Fruit fly (Drosophila melanogaster): ENCODE results near the gene CG10565.

CG10565 gene

DNA sequence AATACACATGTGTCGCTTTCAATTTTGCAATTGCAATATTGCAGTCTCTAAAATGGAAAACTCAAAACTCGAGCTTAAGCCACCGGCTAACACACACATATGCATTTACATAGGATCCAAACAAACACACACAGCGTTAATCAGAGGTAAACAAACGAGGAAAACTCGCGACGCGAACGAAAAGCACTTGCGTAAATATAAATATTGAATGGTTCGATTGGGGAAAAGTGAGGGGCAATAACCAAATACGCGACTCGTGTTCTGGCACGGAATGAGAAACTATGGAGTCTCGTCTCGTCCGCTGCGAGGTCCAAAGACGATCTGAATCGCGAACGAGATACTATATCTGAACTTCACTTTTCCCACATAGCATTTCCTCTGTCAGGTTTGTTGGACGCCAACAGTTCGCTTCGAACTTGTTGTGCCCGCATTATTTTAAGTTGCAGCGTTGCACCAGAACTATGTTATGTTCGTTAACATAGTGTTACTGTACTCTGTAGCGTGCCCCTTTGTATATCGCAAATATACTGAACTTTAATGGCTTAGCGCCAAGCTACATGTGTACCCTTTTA, 5.2 kb downstream of the CG10565 start, which contains the start of gene ko (continued):
- TF ChIP-seq Sry-δ (GFP tag; optimal IDR thresholded peaks at IDR 0.05) (no peak), tx (GFP tag; optimal IDR thresholded peaks at IDR 0.05) (no peak), CG17612 (GFP tag; IDR thresholded peaks at IDR 0.05) (no peak), Ssrp (tag; optimal IDR thresholded peaks at IDR 0.05) (no peak), CG4820 (GFP tag; optimal IDR thresholded peaks at IDR 0.05) (no peak), pzg (GFP tag; optimal IDR thresholded peaks at IDR 0.05) (no peak), MBD-R2 (GFP tag; IDR thresholded peaks at IDR 0.05) (no peak), unpg (GFP tag; optimal IDR thresholded peaks at IDR 0.05) (peak; percentile 57), sna (GFP tag; IDR thresholded peaks at IDR 0.05; ENCODE audit: partially characterized antibody) (no peak), CG8359 (GFP tag; optimal IDR thresholded peaks at IDR 0.05; ENCODE audit: borderline replicate concordance) (no peak), fd3F (GFP tag; optimal IDR thresholded peaks at IDR 0.05) (no peak), CG9797 (GFP tag; optimal IDR thresholded peaks at IDR 0.05) (no peak), CG12769 (tag; optimal IDR thresholded peaks at IDR 0.05) (peak; percentile 27), CG7372 (GFP tag; IDR thresholded peaks at IDR 0.05) (no peak), Sin3A (optimal IDR thresholded peaks at IDR 0.05) (no peak), CG2712 (tag; optimal IDR thresholded peaks at IDR 0.05) (peak; percentile 37), CG16815 (GFP tag; optimal IDR thresholded peaks at IDR 0.05) (no peak), Bgb (GFP tag; IDR thresholded peaks at IDR 0.05; ENCODE audit: partially characterized antibody) (no peak), Ets97D (GFP tag; optimal IDR thresholded peaks at IDR 0.05) (no peak), Drgx (GFP tag; IDR thresholded peaks at IDR 0.05) (no peak), CG32772 (GFP tag; IDR thresholded peaks at IDR 0.05) (no peak), CG4282 (GFP tag; optimal IDR thresholded peaks at IDR 0.05) (no peak), CG2875 (GFP tag; optimal IDR thresholded peaks at IDR 0.05) (peak; percentile 76), Aef1 (GFP tag; IDR thresholded peaks at IDR 0.05) (no peak), ap (GFP tag; IDR thresholded peaks at IDR 0.05) (no peak), C15 (GFP tag; IDR thresholded peaks at IDR 0.05) (no peak), CG17568 (GFP tag; optimal IDR thresholded peaks at IDR 0.05) (no peak), Fer2 (tag; optimal IDR thresholded peaks at IDR 0.05) (no peak), CG15601 (tag; optimal IDR thresholded peaks at IDR 0.05) (peak; percentile 77), Taf1 (GFP tag; IDR thresholded peaks at IDR 0.05) (no peak), Atf-2 (GFP tag; optimal IDR thresholded peaks at IDR 0.05) (no peak), cato (GFP tag; optimal IDR thresholded peaks at IDR 0.05; ENCODE audit: borderline replicate concordance) (no peak), cg (GFP tag; optimal IDR thresholded peaks at IDR 0.05) (peak; percentile 55), sens (GFP tag) (peak; percentile 93), ken (GFP tag; IDR thresholded peaks at IDR 0.05) (no peak), dati (GFP tag; IDR thresholded peaks at IDR 0.05) (no peak), CG8281 (tag; optimal IDR thresholded peaks at IDR 0.05) (peak; percentile 7), D19B (GFP tag; optimal IDR thresholded peaks at IDR 0.05) (no peak), pros (GFP tag; optimal IDR thresholded peaks at IDR 0.05) (no peak), CG3163 (GFP tag; optimal IDR thresholded peaks at IDR 0.05) (peak; percentile 6), CG1647 (GFP tag; optimal IDR thresholded peaks at IDR 0.05) (no peak), Lhr (GFP tag; optimal IDR thresholded peaks at IDR 0.05) (no peak), klu (GFP tag; IDR thresholded peaks at IDR 0.05) (no peak), CG7556 (GFP tag; optimal IDR thresholded peaks at IDR 0.05) (peak; percentile 23), Dip2 (GFP tag; IDR thresholded peaks at IDR 0.05) (no peak), CG15269 (tag; optimal IDR thresholded peaks at IDR 0.05) (no peak), cas (GFP tag; IDR thresholded peaks at IDR 0.05) (no peak), wdn (GFP tag; IDR thresholded peaks at IDR 0.05) (no peak), ase (GFP tag; IDR thresholded peaks at IDR 0.05) (no peak), pnt (GFP tag; optimal IDR thresholded peaks at IDR 0.05) (peak; percentile 17), btn (GFP tag; optimal IDR thresholded peaks at IDR 0.05) (peak; percentile 63), Bteb2 (GFP tag; optimal IDR thresholded peaks at IDR 0.05) (no peak)

All from whole organism, embryonic.